Worm (Caenorhabditis elegans): ENCODE data around the gene C25E10.11.
A peak's percentile ranks its signal among the peaks of the same experiment; 100 is the strongest.

C25E10.11 gene

DNA sequence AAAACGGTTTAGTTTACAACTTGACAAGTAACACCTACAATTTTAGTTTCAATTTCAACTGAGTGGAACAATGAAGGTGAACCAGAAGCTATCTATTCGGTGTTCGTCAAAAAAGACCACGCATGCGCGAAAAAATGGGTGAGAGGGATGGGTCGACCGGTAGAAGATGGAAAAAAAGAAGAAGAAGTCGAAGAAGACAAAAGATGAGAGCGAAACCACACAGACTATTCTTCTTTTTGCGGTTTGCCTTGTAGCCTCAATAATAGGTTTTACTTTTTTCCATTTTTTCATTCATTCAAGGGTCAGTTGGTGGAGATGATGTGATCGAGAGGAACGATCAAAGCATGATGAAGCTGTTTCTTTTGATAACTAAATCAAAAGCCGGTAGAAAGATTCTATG lies 23.8 kb upstream of the C25E10.11 start:
- TF ChIP-seq F13H6.1 (tag; optimal IDR thresholded peaks at IDR 0.05) (no peak), pha-2 (tag; optimal IDR thresholded peaks at IDR 0.05) (no peak), ref-2 (tag; optimal IDR thresholded peaks at IDR 0.05) (no peak), K09A11.1 (tag; optimal IDR thresholded peaks at IDR 0.05; ENCODE audit: insufficient read depth) (no peak), sox-2 (GFP tag; IDR thresholded peaks at IDR 0.05) (no peak), zip-5 (tag; optimal IDR thresholded peaks at IDR 0.05) (no peak)

DNA sequence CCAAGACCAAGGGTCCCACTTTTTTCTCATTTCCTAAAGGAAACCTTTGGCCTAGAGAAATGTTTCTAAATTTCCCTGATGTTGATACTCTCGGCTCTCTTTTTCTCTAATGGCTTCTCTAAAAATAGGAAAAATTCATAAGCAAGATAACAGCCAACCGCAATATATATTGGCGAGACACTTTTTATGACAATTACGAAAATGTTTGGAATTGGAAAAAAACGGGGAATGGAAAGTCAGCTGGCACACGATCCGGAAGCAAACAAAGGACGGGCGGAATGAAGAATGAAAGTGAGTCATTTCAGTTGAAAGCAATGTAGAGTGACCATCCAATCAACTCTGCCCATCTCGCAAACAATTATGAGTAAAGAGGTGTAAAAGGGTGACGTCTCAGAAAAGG lies 22.9 kb upstream of the C25E10.11 start:
- no peak for TF ChIP-seq gmeb-2 (tag; optimal IDR thresholded peaks at IDR 0.05)
- TF ChIP-seq hlh-8 (tag; optimal IDR thresholded peaks at IDR 0.05): no peak
- no peak for TF ChIP-seq sdc-2 (tag; optimal IDR thresholded peaks at IDR 0.05)
- TF ChIP-seq pros-1 (tag; optimal IDR thresholded peaks at IDR 0.05): no peak
- no peak for TF ChIP-seq pha-2 (tag; optimal IDR thresholded peaks at IDR 0.05)

DNA sequence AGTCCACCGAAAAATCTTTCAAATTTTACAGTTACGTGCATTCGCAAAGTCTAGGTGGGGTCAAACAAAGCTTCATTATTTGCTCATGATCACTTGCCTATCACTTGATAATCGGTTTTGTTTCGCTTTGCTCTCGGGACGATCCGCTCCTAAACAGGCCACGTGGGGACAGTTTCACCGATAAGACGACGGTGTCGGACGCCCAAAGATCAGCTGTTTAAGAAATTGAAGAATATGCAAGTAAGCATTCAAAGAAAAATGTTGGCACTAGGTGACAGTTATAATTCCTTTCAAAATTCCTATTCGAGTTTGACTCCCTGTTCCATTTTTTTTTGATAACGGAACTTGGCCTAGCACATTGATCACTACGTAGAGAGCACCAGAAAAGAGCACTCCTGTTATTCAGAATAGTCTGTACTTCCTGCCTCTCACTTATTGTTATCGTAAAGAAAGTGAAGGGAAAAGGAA lies 21.5 kb upstream of the C25E10.11 start:
- TF ChIP-seq che-1 (tag; optimal IDR thresholded peaks at IDR 0.05): no peak
- TF ChIP-seq elt-2 (tag; optimal IDR thresholded peaks at IDR 0.05): peak; percentile 44

DNA sequence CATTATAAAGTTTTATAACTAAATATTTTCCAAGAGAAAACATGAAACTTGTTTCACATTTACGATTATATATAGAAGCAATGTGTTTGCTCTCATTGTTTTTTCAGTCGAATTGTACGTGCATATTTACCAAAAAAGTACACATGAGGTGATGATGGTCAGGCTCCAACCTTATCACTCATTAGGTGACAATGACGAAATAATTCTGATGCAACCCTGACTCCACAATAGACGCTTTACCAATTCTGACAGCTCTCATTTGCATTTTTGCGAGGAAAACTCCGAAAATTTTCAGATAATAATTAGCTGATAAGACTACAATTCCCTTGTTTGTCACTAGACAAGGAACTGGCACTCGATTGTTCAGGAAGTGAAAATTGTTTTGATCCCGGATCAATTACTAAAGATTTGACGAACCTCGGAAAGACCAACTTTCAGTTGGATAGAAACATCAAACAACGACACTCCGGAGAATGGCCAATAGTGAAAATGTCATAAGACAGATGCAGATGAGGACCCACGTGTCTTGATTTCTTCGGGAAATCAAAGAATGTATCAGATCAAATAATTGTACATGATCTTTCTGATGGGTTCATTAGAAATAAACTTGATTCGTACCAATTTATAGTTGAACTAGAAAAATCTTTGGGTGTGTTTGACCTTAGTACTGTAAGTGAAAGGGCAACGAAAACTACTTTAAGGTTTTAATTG lies 20.4 kb upstream of the C25E10.11 start:
- TF ChIP-seq elt-2 (tag; optimal IDR thresholded peaks at IDR 0.05): peak; percentile 73
- TF ChIP-seq lin-11 (tag; optimal IDR thresholded peaks at IDR 0.05): no peak
- no peak for TF ChIP-seq lim-6 (tag; optimal IDR thresholded peaks at IDR 0.05)
- no peak for TF ChIP-seq ceh-22 (tag; optimal IDR thresholded peaks at IDR 0.05)
- TF ChIP-seq ama-1 (optimal IDR thresholded peaks at IDR 0.05): no peak

DNA sequence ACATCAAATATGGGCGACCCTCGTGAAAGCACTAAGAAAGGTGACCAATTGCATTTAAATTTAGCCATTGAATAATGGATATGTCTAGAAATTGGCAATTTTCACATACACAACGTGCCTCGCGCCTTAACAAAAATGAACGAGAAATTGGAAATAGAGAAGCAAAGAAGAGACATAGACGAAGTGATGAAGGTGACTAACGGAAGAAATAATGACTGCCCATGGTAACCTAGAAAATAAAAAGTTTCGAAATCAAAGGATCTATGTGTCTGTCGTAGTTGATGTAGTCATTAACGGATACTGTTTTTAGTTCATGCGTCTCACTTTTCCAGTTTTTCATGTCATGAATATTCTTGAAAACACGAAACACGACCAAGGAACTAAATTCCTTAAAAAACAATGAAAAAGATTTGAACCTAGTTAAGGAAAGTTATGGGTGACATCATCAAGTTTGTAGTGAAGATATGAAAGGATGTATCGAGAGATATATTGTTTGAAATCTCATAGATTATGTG lies 19.6 kb upstream of the C25E10.11 start:
- no peak for TF ChIP-seq ceh-34 (tag; optimal IDR thresholded peaks at IDR 0.05)
- no peak for TF ChIP-seq F13H6.1 (tag; optimal IDR thresholded peaks at IDR 0.05)

DNA sequence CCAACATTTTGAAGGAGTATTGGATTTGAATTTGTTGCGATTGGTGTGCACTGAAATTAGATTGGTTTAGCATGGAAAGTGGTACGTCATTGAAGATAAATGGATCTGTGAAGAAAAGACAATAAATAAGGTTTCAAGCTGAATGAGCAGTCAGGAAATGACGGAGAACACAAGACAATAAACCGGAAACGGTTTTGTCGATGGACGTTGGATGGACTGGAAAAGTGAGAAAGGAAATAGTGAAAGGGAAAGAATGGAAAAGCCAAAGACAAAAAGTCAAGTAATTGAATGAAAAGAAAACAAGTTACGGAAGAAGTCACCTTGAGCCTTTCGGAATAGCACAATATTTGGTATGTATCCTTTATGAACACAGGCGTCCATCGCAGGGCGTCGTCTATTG lies 17.7 kb upstream of the C25E10.11 start, which contains the start of gene T27E4.7:
T27E4.7 (minus strand) TSS at position 50 of the 400 bp plus-strand sequence.
- TF ChIP-seq rnt-1 (tag; optimal IDR thresholded peaks at IDR 0.05) (no peak), lim-6 (tag; optimal IDR thresholded peaks at IDR 0.05) (no peak), ttx-3 (tag; optimal IDR thresholded peaks at IDR 0.05) (no peak), sox-2 (GFP tag; IDR thresholded peaks at IDR 0.05) (no peak), pax-1 (tag; optimal IDR thresholded peaks at IDR 0.05) (no peak), nfya-1 (tag; optimal IDR thresholded peaks at IDR 0.05) (no peak), hlh-8 (tag; optimal IDR thresholded peaks at IDR 0.05) (no peak), unc-55 (GFP tag; optimal IDR thresholded peaks at IDR 0.05) (no peak), ceh-18 (tag; optimal IDR thresholded peaks at IDR 0.05) (no peak), syd-9 (tag; optimal IDR thresholded peaks at IDR 0.05) (no peak), ztf-16 (tag; optimal IDR thresholded peaks at IDR 0.05) (no peak), dmd-4 (tag; optimal IDR thresholded peaks at IDR 0.05; ENCODE audit: borderline replicate concordance) (no peak), elt-4 (tag; optimal IDR thresholded peaks at IDR 0.05) (no peak), pros-1 (tag; optimal IDR thresholded peaks at IDR 0.05) (no peak), nhr-232 (tag; optimal IDR thresholded peaks at IDR 0.05) (no peak), hlh-15 (tag; optimal IDR thresholded peaks at IDR 0.05) (no peak), hlh-6 (tag; optimal IDR thresholded peaks at IDR 0.05) (no peak)

DNA sequence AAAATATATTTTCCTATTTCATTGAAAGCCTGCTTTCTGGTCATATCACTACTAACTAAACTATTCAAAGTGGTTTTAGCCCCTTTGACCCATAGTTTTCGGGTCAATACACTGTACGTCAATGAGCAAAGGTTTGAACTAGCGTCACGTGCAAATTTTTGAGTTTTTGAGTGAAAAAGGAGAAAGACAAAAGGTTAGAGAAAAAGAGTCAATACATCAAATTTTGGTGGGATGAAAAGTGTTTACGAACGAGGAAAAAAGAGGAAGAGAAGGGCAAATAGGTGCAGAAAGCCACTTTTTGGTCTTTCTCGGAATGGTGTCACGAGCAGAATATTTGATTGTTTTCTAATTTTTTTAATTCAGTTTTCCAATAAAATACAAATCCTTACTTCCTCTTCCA lies 17.3 kb upstream of the C25E10.11 start:
- TF ChIP-seq ama-1 (optimal IDR thresholded peaks at IDR 0.05): no peak
- no peak for TF ChIP-seq K09A11.1 (tag; optimal IDR thresholded peaks at IDR 0.05; ENCODE audit: insufficient read depth)
- no peak for TF ChIP-seq hlh-8 (tag; optimal IDR thresholded peaks at IDR 0.05)
- no peak for TF ChIP-seq Y22D7AL.16 (tag; optimal IDR thresholded peaks at IDR 0.05)
- TF ChIP-seq pag-3 (tag; optimal IDR thresholded peaks at IDR 0.05; ENCODE audit: borderline replicate concordance): no peak
- TF ChIP-seq dve-1 (tag; optimal IDR thresholded peaks at IDR 0.05): no peak
- TF ChIP-seq nhr-232 (tag; optimal IDR thresholded peaks at IDR 0.05): no peak

Data from whole organism, late embryonic.